Fruit fly (Drosophila melanogaster) whole organism, prepupa: ENCODE data around the gene Hs2st.

Experiments used
- CG10631 ChIP-seq: fragments of 200-800 bp; sonication (Bioruptor generic); optimal IDR thresholded peaks from 2 replicates; lab custom pipeline; 2016; ENCODE audit warnings: missing biosample characterization, missing genetic modification characterization
- CG15336 ChIP-seq: fragments of 200-800 bp; sonication (Bioruptor generic); IDR thresholded peaks from 2 replicates; pipeline ENCODE4 v1.3.6; 2022; ENCODE audit warnings: missing biosample characterization, missing genetic modification characterization
- CG1621 ChIP-seq: fragments of 200-800 bp; sonication (Bioruptor generic); optimal IDR thresholded peaks from 3 replicates; lab custom pipeline; 2018; ENCODE audit warnings: missing biosample characterization, mild to moderate bottlenecking, missing genetic modification characterization
- CG16779 ChIP-seq: fragments of 200-800 bp; sonication (Bioruptor generic); optimal IDR thresholded peaks from 3 replicates; lab custom pipeline; 2017; ENCODE audit warnings: missing biosample characterization, mild to moderate bottlenecking, missing genetic modification characterization
- CG3919 ChIP-seq: fragments of 200-800 bp; sonication (Bioruptor generic); optimal IDR thresholded peaks from 3 replicates; lab custom pipeline; 2016; ENCODE audit warnings: missing biosample characterization, missing genetic modification characterization
- CG4318 ChIP-seq: fragments of 200-800 bp; sonication (Bioruptor generic); optimal IDR thresholded peaks from 3 replicates; lab custom pipeline; 2017; ENCODE audit warnings: missing biosample characterization, mild to moderate bottlenecking, missing genetic modification characterization
- CG6163 ChIP-seq: fragments of 200-800 bp; sonication (Bioruptor generic); IDR thresholded peaks from 3 replicates; pipeline ENCODE4 v1.3.6; 2022; ENCODE audit warnings: missing biosample characterization, missing genetic modification characterization
- CG6276 ChIP-seq: fragments of 200-800 bp; sonication (Bioruptor generic); optimal IDR thresholded peaks from 2 replicates; lab custom pipeline; 2017; ENCODE audit warnings: missing biosample characterization, mild to moderate bottlenecking, missing genetic modification characterization
- CG6792 ChIP-seq: fragments of 200-800 bp; sonication (Bioruptor generic); optimal IDR thresholded peaks from 3 replicates; lab custom pipeline; 2016; ENCODE audit warnings: missing biosample characterization, missing genetic modification characterization
- CG6808 ChIP-seq: fragments of 200-800 bp; sonication (Bioruptor generic); optimal IDR thresholded peaks from 3 replicates; lab custom pipeline; 2017; ENCODE audit warnings: missing biosample characterization, missing genetic modification characterization, mild to moderate bottlenecking, moderate library complexity, missing genetic modification reagents
- CG6854 ChIP-seq: fragments of 200-800 bp; sonication (Bioruptor generic); optimal IDR thresholded peaks from 2 replicates; lab custom pipeline; 2017; ENCODE audit warnings: missing biosample characterization, mild to moderate bottlenecking, missing genetic modification characterization
- CG7368 ChIP-seq: fragments of 200-800 bp; sonication (Bioruptor generic); optimal IDR thresholded peaks from 3 replicates; lab custom pipeline; 2016; ENCODE audit warnings: missing biosample characterization, missing genetic modification characterization
- CG8319 ChIP-seq: fragments of 200-800 bp; sonication (Bioruptor generic); optimal IDR thresholded peaks from 3 replicates; lab custom pipeline; 2016; ENCODE audit warnings: missing biosample characterization, missing genetic modification characterization
- Eip75B ChIP-seq: fragments of 200-800 bp; sonication (Bioruptor generic); optimal IDR thresholded peaks from 3 replicates; lab custom pipeline; 2016; ENCODE audit warnings: missing biosample characterization, missing genetic modification characterization
- Eip93F ChIP-seq: fragments of 200-800 bp; sonication (Bioruptor generic); optimal IDR thresholded peaks from 2 replicates; lab custom pipeline; 2016; ENCODE audit warnings: missing biosample characterization, mild to moderate bottlenecking, missing genetic modification characterization
- Ets96B ChIP-seq: fragments of 200-800 bp; optimal IDR thresholded peaks from 2 replicates; lab custom pipeline; 2019; ENCODE audit warnings: missing biosample characterization, mild to moderate bottlenecking, missing genetic modification characterization, moderate library complexity
- Gug ChIP-seq: fragments of 200-800 bp; sonication (Bioruptor generic); IDR thresholded peaks from 2 replicates; pipeline ENCODE4 v1.3.6; 2022; ENCODE audit warnings: missing biosample characterization, missing genetic modification characterization
- Hr39 ChIP-seq: fragments of 200-800 bp; sonication (Bioruptor generic); optimal IDR thresholded peaks from 2 replicates; lab custom pipeline; 2016; ENCODE audit warnings: missing biosample characterization, missing genetic modification characterization
- Lpt ChIP-seq: fragments of 200-800 bp; sonication (Bioruptor generic); optimal IDR thresholded peaks from 3 replicates; lab custom pipeline; 2016; ENCODE audit warnings: missing biosample characterization, missing genetic modification characterization
- Met ChIP-seq: fragments of 200-800 bp; sonication (Bioruptor generic); optimal IDR thresholded peaks from 3 replicates; lab custom pipeline; 2016; ENCODE audit warnings: missing biosample characterization, missing genetic modification characterization
- OdsH ChIP-seq: fragments of 200-800 bp; sonication (Bioruptor generic); optimal IDR thresholded peaks from 3 replicates; lab custom pipeline; 2016; ENCODE audit warnings: missing biosample characterization, missing genetic modification characterization
- Smox ChIP-seq: fragments of 200-800 bp; sonication (Bioruptor generic); optimal IDR thresholded peaks from 3 replicates; lab custom pipeline; 2016; ENCODE audit warnings: missing biosample characterization, missing genetic modification characterization
- Sox102F ChIP-seq: fragments of 200-800 bp; sonication (Bioruptor generic); optimal IDR thresholded peaks from 2 replicates; lab custom pipeline; 2016; ENCODE audit warnings: missing biosample characterization, mild to moderate bottlenecking, missing genetic modification characterization
- Sox14 ChIP-seq: fragments of 200-800 bp; sonication (Bioruptor generic); optimal IDR thresholded peaks from 3 replicates; lab custom pipeline; 2016; ENCODE audit warnings: missing biosample characterization, missing genetic modification characterization
- cyc ChIP-seq: fragments of 200-800 bp; sonication (Bioruptor generic); optimal IDR thresholded peaks from 3 replicates; lab custom pipeline; 2016; ENCODE audit warnings: missing biosample characterization, missing genetic modification characterization
- dac ChIP-seq: fragments of 200-800 bp; sonication (Bioruptor generic); optimal IDR thresholded peaks from 2 replicates; lab custom pipeline; 2017; ENCODE audit warnings: missing biosample characterization, mild to moderate bottlenecking, missing genetic modification characterization
- dsx ChIP-seq: fragments of 200-800 bp; optimal IDR thresholded peaks from 3 replicates; lab custom pipeline; 2019; ENCODE audit warnings: missing biosample characterization, mild to moderate bottlenecking, missing genetic modification characterization, moderate library complexity; ENCODE audit not compliant: poor library complexity, severe bottlenecking
- fd59A ChIP-seq: fragments of 200-800 bp; sonication (Bioruptor generic); optimal IDR thresholded peaks from 2 replicates; lab custom pipeline; 2017; ENCODE audit warnings: missing biosample characterization, mild to moderate bottlenecking, missing genetic modification characterization, missing genetic modification reagents
- fd85E ChIP-seq: fragments of 200-800 bp; sonication (Bioruptor generic); optimal IDR thresholded peaks from 3 replicates; lab custom pipeline; 2016; ENCODE audit warnings: missing biosample characterization, missing genetic modification characterization
- fkh ChIP-seq: fragments of 200-800 bp; sonication (Bioruptor generic); optimal IDR thresholded peaks from 3 replicates; lab custom pipeline; 2017; ENCODE audit warnings: missing biosample characterization, mild to moderate bottlenecking, missing genetic modification characterization, moderate library complexity
- lz ChIP-seq: fragments of 200-800 bp; sonication (Bioruptor generic); optimal IDR thresholded peaks from 3 replicates; lab custom pipeline; 2016; ENCODE audit warnings: missing biosample characterization, missing genetic modification characterization
- pdm3 ChIP-seq: fragments of 200-800 bp; sonication (Bioruptor generic); optimal IDR thresholded peaks from 3 replicates; lab custom pipeline; 2016; ENCODE audit warnings: missing biosample characterization, missing genetic modification characterization
- ss ChIP-seq, 2 experiments: fragments of 200-800 bp; sonication (Bioruptor generic); optimal IDR thresholded peaks; 2 replicates in 1 of 2; 3 replicates in 1 of 2; lab custom pipeline; 2017 to 2018; ENCODE audit warnings: mild to moderate bottlenecking in 2 of 2, missing biosample characterization in 2 of 2, missing genetic modification characterization in 2 of 2, moderate library complexity in 1 of 2
- svp ChIP-seq: fragments of 200-800 bp; sonication (Bioruptor generic); peaks from one replicate; lab custom pipeline; 2016; ENCODE audit warnings: missing biosample characterization, missing genetic modification characterization
- vri ChIP-seq: fragments of 200-800 bp; sonication (Bioruptor generic); optimal IDR thresholded peaks from 3 replicates; lab custom pipeline; 2016; ENCODE audit warnings: missing biosample characterization, mild to moderate bottlenecking, missing genetic modification characterization

Hs2st gene

DNA sequence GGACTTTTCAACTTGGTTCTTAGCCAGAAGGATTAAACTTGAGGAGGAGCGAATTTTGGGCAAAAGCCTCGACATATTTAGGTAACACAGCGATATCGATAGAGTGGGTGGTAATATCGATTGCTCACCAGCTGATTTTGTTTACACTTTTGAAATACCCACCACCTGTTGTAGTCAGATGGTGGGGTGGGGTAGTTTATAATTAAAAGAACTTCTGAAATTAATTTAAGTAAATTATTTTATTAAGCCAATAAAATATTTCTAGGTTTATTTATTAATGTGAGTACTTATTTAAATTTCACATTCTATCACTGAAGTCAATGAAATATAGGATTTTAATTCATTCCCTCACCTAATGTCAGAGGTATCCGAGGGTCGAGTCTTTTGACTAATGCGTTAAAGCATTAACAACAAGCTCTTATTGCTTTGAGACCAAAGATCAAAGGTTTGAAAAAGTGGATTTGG is 45.5 kb upstream of the Hs2st start, which contains the start of the genes CG10194 and CG18094 (continued):
- TF ChIP-seq CG4318 (GFP tag; lab: Kevin White, UChicago) (no peak), ss (GFP tag; optimal IDR thresholded peaks at IDR 0.05; lab: Kevin White, UChicago) (no peak), fd85E (GFP tag; lab: Kevin White, UChicago) (no peak), CG6163 (GFP tag; lab: Robert Waterston, UW) (0 out of 3 replicates have a peak, but pooled peaks have one; percentile 10), Sox14 (GFP tag; lab: Kevin White, UChicago) (no peak), CG6854 (GFP tag; lab: Kevin White, UChicago) (peak; percentile 9), CG6808 (GFP tag; lab: Kevin White, UChicago) (no peak), CG6276 (GFP tag; lab: Kevin White, UChicago) (no peak), cyc (GFP tag; lab: Kevin White, UChicago) (peak; percentile 60), CG10631 (no peak), Met (GFP tag; lab: Kevin White, UChicago) (no peak), CG15336 (GFP tag; lab: Robert Waterston, UW) (peak; percentile 48; the same call in 1 of the 2 replicates), CG16779 (no peak), OdsH (GFP tag; lab: Kevin White, UChicago) (no peak), lz (GFP tag; lab: Kevin White, UChicago) (peak; percentile 53), pdm3 (GFP tag; lab: Kevin White, UChicago) (no peak), Ets96B (tag; lab: Kevin White, UChicago) (no peak), svp (GFP tag; lab: Kevin White, UChicago) (peak; percentile 86), vri (no peak), Sox102F (no peak), dac (no peak), fkh (GFP tag; lab: Kevin White, UChicago) (no peak), CG6792 (peak; percentile 62), CG3919 (GFP tag; lab: Kevin White, UChicago) (no peak), Hr39 (GFP tag; lab: Kevin White, UChicago) (no peak), Gug (GFP tag; lab: Robert Waterston, UW) (no peak)

DNA sequence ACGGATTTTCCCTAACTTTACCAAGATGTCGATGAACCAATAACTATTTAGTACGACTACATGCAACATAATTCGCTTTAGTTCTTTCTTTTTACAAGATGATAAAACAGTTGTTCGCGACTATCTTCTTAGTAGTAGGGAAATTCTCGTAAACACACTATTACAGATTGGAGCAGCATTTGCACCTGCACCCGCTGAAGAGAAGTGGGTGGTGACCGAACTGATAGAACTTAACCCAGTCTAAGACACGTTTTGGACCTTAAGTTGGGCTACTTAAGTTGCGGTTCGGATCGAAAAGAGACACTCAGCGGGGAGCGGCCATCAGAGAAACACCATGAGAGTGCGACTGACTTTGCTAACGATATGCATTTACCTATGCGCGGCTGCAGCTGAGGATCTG is 42.6 kb upstream of the Hs2st start, which contains the start of gene CG13083:
CG13083 (plus strand) TSS at position 301 of the 400 bp plus-strand sequence.
- TF ChIP-seq fd59A (GFP tag; lab: Kevin White, UChicago) (no peak), Eip75B (no peak), Eip93F (GFP tag; lab: Kevin White, UChicago) (no peak), Ets96B (tag; lab: Kevin White, UChicago) (no peak), CG6792 (no peak), CG6854 (GFP tag; lab: Kevin White, UChicago) (no peak), CG8319 (no peak), CG7368 (no peak)

DNA sequence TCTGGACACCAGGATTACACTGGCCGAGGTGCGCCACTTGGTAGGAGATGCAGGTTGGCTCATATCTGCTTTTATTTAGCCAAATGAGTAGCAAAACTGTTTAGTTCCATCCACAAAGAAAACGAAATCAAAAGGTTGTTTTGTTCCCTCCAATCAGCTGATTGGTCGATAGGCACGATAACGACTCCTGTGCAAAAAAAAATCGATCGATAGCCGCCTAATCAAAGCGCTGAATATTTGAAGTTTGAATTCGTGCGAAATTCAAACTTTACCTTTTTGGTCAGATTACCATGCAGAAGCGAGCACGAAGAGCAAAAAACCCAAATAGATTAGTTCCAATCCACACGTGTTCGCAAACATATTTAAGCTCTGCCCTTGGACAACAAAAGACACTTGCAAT is 40.0 kb upstream of the Hs2st start, which contains the start of the genes CG10195 and CG13084:
CG10195 (minus strand) TSS at position 167 of the 400 bp plus-strand sequence.
CG13084 (plus strand) TSS at position 392 of the 400 bp plus-strand sequence.
- TF ChIP-seq CG7368 (no peak), CG4318 (GFP tag; lab: Kevin White, UChicago) (no peak), CG1621 (tag; lab: Kevin White, UChicago) (no peak), fkh (GFP tag; lab: Kevin White, UChicago) (no peak), Eip75B (no peak), Eip93F (GFP tag; lab: Kevin White, UChicago) (no peak), fd85E (GFP tag; lab: Kevin White, UChicago) (no peak), CG6163 (GFP tag; lab: Robert Waterston, UW) (no peak), dac (no peak), Lpt (GFP tag; lab: Kevin White, UChicago) (no peak), lz (GFP tag; lab: Kevin White, UChicago) (no peak), dsx (no peak), Smox (GFP tag; lab: Kevin White, UChicago) (no peak)
